Fruit fly (Drosophila melanogaster): ENCODE data around the gene B-H2.

Gene B-H2

DNA sequence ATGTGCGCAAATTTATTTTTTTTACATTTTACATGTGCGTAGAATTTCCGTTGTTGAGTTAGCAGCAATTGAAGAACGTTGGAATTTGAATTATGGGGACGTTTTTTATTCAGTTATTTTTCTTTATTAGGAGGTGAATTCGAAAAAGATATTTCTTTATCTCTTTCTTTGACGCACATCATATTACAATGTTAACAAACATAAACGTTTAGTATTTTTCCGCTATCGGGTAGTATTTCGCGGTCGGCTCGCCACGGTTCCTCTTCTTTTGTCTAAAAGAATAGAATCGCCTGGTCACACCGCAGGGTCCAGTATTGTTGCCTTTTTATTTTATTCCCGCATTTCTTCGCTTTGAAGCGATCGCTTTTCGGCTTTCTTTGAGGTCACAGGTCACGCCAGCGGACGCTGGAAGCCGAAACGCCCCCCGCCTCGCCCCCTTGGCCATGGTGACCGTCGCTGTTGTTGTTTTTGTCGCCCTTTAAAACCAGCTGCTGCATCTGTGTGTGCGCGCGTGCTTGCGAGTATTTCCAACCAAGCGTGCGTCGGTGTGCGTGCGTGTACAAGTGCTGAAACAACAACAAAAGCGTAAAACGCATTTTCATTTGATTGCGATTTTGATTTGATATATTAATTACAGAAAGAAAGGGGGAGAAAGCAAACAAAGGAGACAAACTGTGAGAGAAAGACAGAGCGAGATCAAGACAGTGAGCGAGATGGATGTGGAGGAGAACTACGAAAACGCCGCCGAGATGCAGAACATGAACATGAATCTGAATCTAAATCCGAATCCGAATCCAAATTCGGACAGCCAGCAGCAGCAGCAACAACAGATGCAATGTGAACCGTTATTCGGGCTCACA lies 11.9 kb upstream of the B-H2 start (continued):
- TF ChIP-seq CG16813 (GFP tag; IDR thresholded peaks at IDR 0.05; ENCODE audit: partially characterized antibody) = no peak
- TF ChIP-seq CG10431 (GFP tag; optimal IDR thresholded peaks at IDR 0.05) = no peak
- TF ChIP-seq CG32772 (GFP tag; IDR thresholded peaks at IDR 0.05) = no peak
- TF ChIP-seq CG10462 (GFP tag; optimal IDR thresholded peaks at IDR 0.05) = no peak
- TF ChIP-seq CG10543 (GFP tag; optimal IDR thresholded peaks at IDR 0.05) = no peak
- TF ChIP-seq CG9817 (tag; optimal IDR thresholded peaks at IDR 0.05) = no peak
- TF ChIP-seq HHEX (GFP tag; optimal IDR thresholded peaks at IDR 0.05) = no peak
- TF ChIP-seq CG7745 (tag; optimal IDR thresholded peaks at IDR 0.05) = no peak
- TF ChIP-seq CG10274 (GFP tag; optimal IDR thresholded peaks at IDR 0.05) = no peak
- no peak for TF ChIP-seq Doc2 (GFP tag; IDR thresholded peaks at IDR 0.05)
- no peak for TF ChIP-seq HLH4C (GFP tag; IDR thresholded peaks at IDR 0.05; ENCODE audit: partially characterized antibody)
- no peak for TF ChIP-seq Dip3 (GFP tag; optimal IDR thresholded peaks at IDR 0.05)
- TF ChIP-seq CG12104 (GFP tag; optimal IDR thresholded peaks at IDR 0.05) = no peak
- peak; percentile 22 for TF ChIP-seq CG15479 (GFP tag; optimal IDR thresholded peaks at IDR 0.05)
- TF ChIP-seq gcm (GFP tag; optimal IDR thresholded peaks at IDR 0.05) = peak; percentile 56
- no peak for TF ChIP-seq Atf3 (GFP tag; optimal IDR thresholded peaks at IDR 0.05)
- TF ChIP-seq mam (GFP tag; optimal IDR thresholded peaks at IDR 0.05) = no peak
- 0 out of 3 replicates have a peak, but pooled peaks have one; percentile 28 for TF ChIP-seq row (GFP tag; IDR thresholded peaks at IDR 0.05)
- TF ChIP-seq lov (optimal IDR thresholded peaks at IDR 0.05) = no peak
- TF ChIP-seq lov (GFP tag; IDR thresholded peaks at IDR 0.05) = no peak
- no peak for TF ChIP-seq BtbVII (GFP tag; optimal IDR thresholded peaks at IDR 0.05)
- no peak for TF ChIP-seq Ada2b (GFP tag; IDR thresholded peaks at IDR 0.05)
- TF ChIP-seq oc (tag; optimal IDR thresholded peaks at IDR 0.05) = no peak
- TF ChIP-seq Xbp1 (GFP tag; optimal IDR thresholded peaks at IDR 0.05) = no peak
- no peak for TF ChIP-seq CG2129 (GFP tag; IDR thresholded peaks at IDR 0.05; ENCODE audit: partially characterized antibody)
- no peak for TF ChIP-seq CG1832 (GFP tag; optimal IDR thresholded peaks at IDR 0.05)
- TF ChIP-seq Mes4 (GFP tag; optimal IDR thresholded peaks at IDR 0.05) = no peak
- no peak for TF ChIP-seq CG6654 (GFP tag; optimal IDR thresholded peaks at IDR 0.05)
- no peak for TF ChIP-seq CG3995 (GFP tag; optimal IDR thresholded peaks at IDR 0.05)
- TF ChIP-seq TFAM (GFP tag; optimal IDR thresholded peaks at IDR 0.05) = no peak
- no peak for TF ChIP-seq CG8478 (optimal IDR thresholded peaks at IDR 0.05)
- no peak for TF ChIP-seq gcm2 (GFP tag; optimal IDR thresholded peaks at IDR 0.05)
- no peak for TF ChIP-seq CG4707 (GFP tag; optimal IDR thresholded peaks at IDR 0.05)
- TF ChIP-seq CG18262 (tag; optimal IDR thresholded peaks at IDR 0.05) = no peak
- no peak for TF ChIP-seq CG7556 (GFP tag; optimal IDR thresholded peaks at IDR 0.05)
- no peak for TF ChIP-seq wdn (GFP tag; IDR thresholded peaks at IDR 0.05)
- TF ChIP-seq Ssrp (tag; optimal IDR thresholded peaks at IDR 0.05) = no peak
- peak; percentile 22 for TF ChIP-seq sug (tag; optimal IDR thresholded peaks at IDR 0.05)
- TF ChIP-seq tio (GFP tag; optimal IDR thresholded peaks at IDR 0.05) = no peak
- TF ChIP-seq CG17612 (GFP tag; IDR thresholded peaks at IDR 0.05) = no peak
- TF ChIP-seq lmd (GFP tag; IDR thresholded peaks at IDR 0.05) = no peak
- TF ChIP-seq Sry-δ (GFP tag; optimal IDR thresholded peaks at IDR 0.05) = peak; percentile 13
- TF ChIP-seq chinmo (GFP tag; IDR thresholded peaks at IDR 0.05; ENCODE audit: partially characterized antibody) = peak; percentile 78; the same call in 1 of the 4 replicates
- no peak for TF ChIP-seq jing (GFP tag; optimal IDR thresholded peaks at IDR 0.05)
- no peak for TF ChIP-seq exex (tag; optimal IDR thresholded peaks at IDR 0.05)
- TF ChIP-seq CG16815 (GFP tag; optimal IDR thresholded peaks at IDR 0.05) = no peak
- no peak for TF ChIP-seq CG2889 (GFP tag; IDR thresholded peaks at IDR 0.05)
- no peak for TF ChIP-seq en (GFP tag; optimal IDR thresholded peaks at IDR 0.05)
- no peak for TF ChIP-seq pfk (GFP tag; optimal IDR thresholded peaks at IDR 0.05)
- TF ChIP-seq CG10959 (GFP tag; IDR thresholded peaks at IDR 0.05) = no peak

Data from whole organism, embryonic.